Worm (Caenorhabditis elegans) whole organism, young adult: ENCODE results near the gene fbxb-65.

ENCODE experiments used
- F52B5.7 ChIP-seq: sonication (generic microtip); optimal IDR thresholded peaks from 2 replicates; lab custom pipeline; 2016; ENCODE audit warnings: mild to moderate bottlenecking, missing genetic modification characterization, missing compliant biosample characterization
- F57C9.4 ChIP-seq: sonication (generic microtip); optimal IDR thresholded peaks from 2 replicates; lab custom pipeline; 2017; ENCODE audit warnings: mild to moderate bottlenecking, missing genetic modification characterization, missing compliant biosample characterization
- ZK185.1 ChIP-seq: sonication (generic microtip); optimal IDR thresholded peaks from 2 replicates; lab custom pipeline; 2016; ENCODE audit warnings: mild to moderate bottlenecking, missing genetic modification characterization, missing compliant biosample characterization; ENCODE audit not compliant: poor library complexity, severe bottlenecking
- cebp-1 ChIP-seq, 2 experiments: fragments of 200-800 bp in 1 of 2; sonication (Bioruptor generic) in 1 of 2; sonication (generic microtip) in 1 of 2; IDR thresholded peaks in 1 of 2; optimal IDR thresholded peaks in 1 of 2; 2 replicates each; pipeline versions ENCODE4 v1.3.6 to Lab custom; 2017 to 2022; ENCODE audit warnings: missing compliant biosample characterization in 2 of 2, missing genetic modification characterization in 2 of 2, mild to moderate bottlenecking in 1 of 2, missing genetic modification reagents in 1 of 2, moderate library complexity in 1 of 2
- lin-40 ChIP-seq: sonication (generic microtip); optimal IDR thresholded peaks from 2 replicates; lab custom pipeline; 2016; ENCODE audit warnings: missing genetic modification characterization, mild to moderate bottlenecking, missing compliant biosample characterization, missing genotype, missing genetic modification reagents
- sdz-38 ChIP-seq: sonication (generic microtip); optimal IDR thresholded peaks from 2 replicates; lab custom pipeline; 2016; ENCODE audit warnings: missing genotype, missing genetic modification characterization, missing compliant biosample characterization
- tbp1 ChIP-seq: fragments of 200-800 bp; sonication (Bioruptor generic); optimal IDR thresholded peaks from 2 replicates; lab custom pipeline; 2018; ENCODE audit warnings: mild to moderate bottlenecking, missing genetic modification characterization, missing compliant biosample characterization
- ztf-3 ChIP-seq: fragments of 200-800 bp; sonication (Bioruptor generic); optimal IDR thresholded peaks from 2 replicates; lab custom pipeline; 2018; ENCODE audit warnings: mild to moderate bottlenecking, missing genetic modification characterization, missing compliant biosample characterization

- TF ChIP-seq F52B5.7: no peak
- no peak for TF ChIP-seq cebp-1 (GFP tag; IDR thresholded peaks at IDR 0.05; lab: Robert Waterston, UW)
- TF ChIP-seq cebp-1 (tag; optimal IDR thresholded peaks at IDR 0.05; lab: Kevin White, UChicago): no peak
- no peak for TF ChIP-seq F57C9.4
- no peak for TF ChIP-seq tbp1 (GFP tag; lab: Kevin White, UChicago)
- no peak for TF ChIP-seq lin-40
- TF ChIP-seq ztf-3 (GFP tag; lab: Kevin White, UChicago): no peak
- no peak for TF ChIP-seq ZK185.1 (tag; lab: Kevin White, UChicago)
- TF ChIP-seq sdz-38: no peak
These were observed 25.9 kb downstream of the fbxb-65 start for ce11 chrV:19355219-19355618.
